Worm (Caenorhabditis elegans): ENCODE results near the gene sfrp-1.

ce11 chrIV:6415149-6415548 is 12.9 kb upstream of the sfrp-1 start, which contains the start of gene exos-2:
- TF ChIP-seq nhr-77 (tag; optimal IDR thresholded peaks at IDR 0.05) (no peak), mdl-1 (tag; optimal IDR thresholded peaks at IDR 0.05) (no peak), ZK546.5 (tag; optimal IDR thresholded peaks at IDR 0.05) (peak; percentile 14), Y55F3AM.14 (GFP tag; optimal IDR thresholded peaks at IDR 0.05) (no peak), zag-1 (tag; optimal IDR thresholded peaks at IDR 0.05) (no peak), lsy-2 (tag; optimal IDR thresholded peaks at IDR 0.05) (no peak), lin-13 (GFP tag; optimal IDR thresholded peaks at IDR 0.05) (no peak)
